ENCODE assay signal across 1 worm cellular context in the genomic region with DNA sequence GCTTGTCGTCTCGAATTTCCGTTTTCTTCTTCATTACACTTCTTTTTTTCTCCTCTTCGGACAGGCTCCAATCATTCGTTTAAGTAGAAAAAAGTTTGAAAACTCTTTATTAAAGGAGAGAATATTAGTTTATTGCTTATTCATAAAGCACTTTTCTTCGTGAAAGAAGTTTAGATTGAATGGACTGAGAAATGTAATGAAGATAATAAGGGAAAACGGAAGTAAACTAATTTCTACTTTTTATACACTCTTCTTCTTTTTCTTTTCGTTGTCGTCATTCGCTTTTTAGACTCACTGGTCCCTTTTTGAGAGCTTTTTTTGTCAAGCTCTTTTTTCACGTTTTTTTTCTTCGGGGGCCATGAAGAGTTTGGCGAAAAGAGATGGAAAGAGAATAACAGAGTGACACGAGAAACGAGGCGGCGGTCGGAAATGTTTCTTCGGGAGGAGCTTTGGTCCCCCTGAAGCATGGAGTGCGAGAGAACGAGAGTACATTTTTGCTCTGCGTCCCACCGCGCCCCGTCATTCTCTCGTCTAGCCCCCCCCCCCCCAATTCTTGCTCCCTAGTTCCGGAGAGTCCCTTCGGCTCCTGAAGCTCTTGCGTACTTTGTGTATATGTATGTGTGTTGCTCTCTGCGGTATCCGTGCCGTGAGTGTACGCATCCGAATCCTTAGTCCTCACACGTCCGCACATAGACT.
TF ChIP-seq lines count a peak whose summit lies in the region.

No protein-coding gene starts in this region.

TF ChIP-seq in whole organism, L1 larva, 84 proteins besides CTCF, POLR2A, EP300 and RAD21 (continued from another document):
- TF ChIP-seq nhr-47 (tag; optimal IDR thresholded peaks at IDR 0.05; lab: Kevin White, UChicago), result peak; percentile 43
